Worm (Caenorhabditis elegans) whole organism, L1 larva: ENCODE measurements around the gene cpg-18.

Experiments
- C16A3.4 ChIP-seq: fragments of 150-350 bp; optimal IDR thresholded peaks from 2 replicates; lab custom pipeline; 2014; ENCODE audit warnings: missing biosample characterization, missing genetic modification characterization
- C34B4.2 ChIP-seq: sonication (generic microtip); optimal IDR thresholded peaks from 2 replicates; lab custom pipeline; 2017; ENCODE audit warnings: mild to moderate bottlenecking, missing genetic modification characterization, missing compliant biosample characterization
- ceh-63 ChIP-seq: fragments of 200-800 bp; sonication (Bioruptor generic); optimal IDR thresholded peaks from 2 replicates; lab custom pipeline; 2018; ENCODE audit warnings: mild to moderate bottlenecking, missing genetic modification characterization, missing compliant biosample characterization
- ceh-82 ChIP-seq, 3 experiments: fragments of 150-350 bp in 1 of 3; sonication (generic microtip) in 2 of 3; optimal IDR thresholded peaks; 2 replicates each; lab custom pipeline; 2014 to 2017; ENCODE audit warnings: missing biosample characterization in 3 of 3, missing genetic modification characterization in 3 of 3
- ces-1 ChIP-seq: fragments of 150-350 bp; optimal IDR thresholded peaks from 2 replicates; lab custom pipeline; 2014; ENCODE audit warnings: missing biosample characterization, missing genetic modification reagents, missing genetic modification characterization
- dsc-1 ChIP-seq: sonication (generic microtip); optimal IDR thresholded peaks from 2 replicates; lab custom pipeline; 2016; ENCODE audit warnings: mild to moderate bottlenecking, missing genetic modification characterization, missing compliant biosample characterization
- efl-1 ChIP-seq, 4 experiments: fragments of 150-350 bp; optimal IDR thresholded peaks in 3 of 4; peaks in 1 of 4; 1 replicate in 1 of 4; 2 replicates in 3 of 4; lab custom pipeline; 2014; ENCODE audit warnings: missing biosample characterization in 2 of 4, missing genetic modification characterization in 2 of 4, missing genetic modification reagents in 2 of 4
- efl-3 ChIP-seq: fragments of 200-800 bp; sonication (Bioruptor generic); optimal IDR thresholded peaks from 2 replicates; lab custom pipeline; 2018; ENCODE audit warnings: mild to moderate bottlenecking, missing genetic modification characterization, missing compliant biosample characterization
- egl-13 ChIP-seq: sonication (generic microtip); optimal IDR thresholded peaks from 2 replicates; lab custom pipeline; 2016; ENCODE audit warnings: missing genotype, missing genetic modification reagents, missing genetic modification characterization, missing compliant biosample characterization
- egl-27 ChIP-seq, 2 experiments: fragments of 150-350 bp in 1 of 2; sonication (generic microtip); optimal IDR thresholded peaks; 3 replicates each; lab custom pipeline; 2017 to 2018; ENCODE audit warnings: missing biosample characterization in 2 of 2, missing genetic modification characterization in 2 of 2, missing genetic modification reagents in 2 of 2
- elt-2 ChIP-seq: sonication (generic microtip); optimal IDR thresholded peaks from 2 replicates; lab custom pipeline; 2016; ENCODE audit warnings: missing genetic modification characterization, mild to moderate bottlenecking, inconsistent platforms, missing compliant biosample characterization, missing genetic modification reagents
- elt-3 ChIP-seq, 6 experiments: fragments of 150-350 bp in 1 of 6; sonication (generic microtip); optimal IDR thresholded peaks; 2 replicates each; lab custom pipeline; 2017 to 2018; ENCODE audit warnings: missing biosample characterization in 6 of 6, missing genetic modification characterization in 6 of 6, inconsistent platforms in 1 of 6
- ets-5 ChIP-seq: fragments of 200-800 bp; sonication (Bioruptor generic); IDR thresholded peaks from 2 replicates; pipeline ENCODE4 v1.3.6; 2022; ENCODE audit warnings: missing genetic modification characterization, missing compliant biosample characterization
- fkh-4 ChIP-seq: sonication (generic microtip); optimal IDR thresholded peaks from 2 replicates; lab custom pipeline; 2016; ENCODE audit warnings: missing compliant biosample characterization, missing genetic modification characterization, borderline replicate concordance
- fkh-8 ChIP-seq: sonication (generic microtip); optimal IDR thresholded peaks from 2 replicates; lab custom pipeline; 2016; ENCODE audit warnings: mild to moderate bottlenecking, missing genetic modification characterization, missing compliant biosample characterization
- fos-1 ChIP-seq: fragments of 150-350 bp; optimal IDR thresholded peaks from 2 replicates; lab custom pipeline; 2014; ENCODE audit warnings: missing biosample characterization, missing genetic modification characterization
- grh-1 ChIP-seq: fragments of 200-800 bp; sonication (Bioruptor generic); IDR thresholded peaks from 2 replicates; pipeline ENCODE4 v1.3.6; 2022; ENCODE audit warnings: missing genetic modification reagents, missing genetic modification characterization, missing compliant biosample characterization
- isw-1 ChIP-seq: fragments of 200-800 bp; sonication (Bioruptor generic); IDR thresholded peaks from 2 replicates; pipeline ENCODE4 v1.3.6; 2022; ENCODE audit warnings: missing genetic modification characterization, missing compliant biosample characterization
- lin-14 ChIP-seq: fragments of 200-800 bp; sonication (Bioruptor generic); optimal IDR thresholded peaks from 2 replicates; lab custom pipeline; 2018; ENCODE audit warnings: mild to moderate bottlenecking, missing genetic modification characterization, moderate library complexity, missing compliant biosample characterization
- lin-35 ChIP-seq, 2 experiments: fragments of 150-350 bp; optimal IDR thresholded peaks; 2 replicates each; lab custom pipeline; 2014; ENCODE audit warnings: missing biosample characterization in 2 of 2, missing genetic modification characterization in 2 of 2, missing genetic modification reagents in 2 of 2
- lir-3 ChIP-seq: sonication (generic microtip); optimal IDR thresholded peaks from 2 replicates; lab custom pipeline; 2016; ENCODE audit warnings: mild to moderate bottlenecking, missing genetic modification characterization, moderate library complexity, missing compliant biosample characterization; ENCODE audit not compliant: poor library complexity
- lsy-2 ChIP-seq, 2 experiments: fragments of 150-350 bp; optimal IDR thresholded peaks; 2 replicates each; lab custom pipeline; 2014; ENCODE audit warnings: missing biosample characterization in 2 of 2, missing genetic modification characterization in 2 of 2
- mdl-1 ChIP-seq, 2 experiments: fragments of 150-350 bp; optimal IDR thresholded peaks; 2 replicates each; lab custom pipeline; 2014 to 2017; ENCODE audit warnings: missing biosample characterization in 2 of 2, missing genetic modification characterization in 2 of 2, inconsistent platforms in 1 of 2
- mef-2 ChIP-seq: fragments of 150-350 bp; optimal IDR thresholded peaks from 2 replicates; lab custom pipeline; 2014; ENCODE audit warnings: missing biosample characterization, missing genetic modification characterization
- mep-1 ChIP-seq: fragments of 150-350 bp; optimal IDR thresholded peaks from 2 replicates; lab custom pipeline; 2014; ENCODE audit warnings: missing biosample characterization, missing genetic modification characterization
- nhr-19 ChIP-seq: fragments of 200-800 bp; sonication (Bioruptor generic); conservative IDR thresholded peaks from 2 replicates; pipeline ENCODE4 v1.3.6; 2022; ENCODE audit warnings: missing genetic modification characterization, missing compliant biosample characterization
- nhr-20 ChIP-seq: sonication (generic microtip); optimal IDR thresholded peaks from 2 replicates; lab custom pipeline; 2016; ENCODE audit warnings: mild to moderate bottlenecking, missing genetic modification characterization, missing compliant biosample characterization
- nhr-28 ChIP-seq: fragments of 150-350 bp; optimal IDR thresholded peaks from 2 replicates; lab custom pipeline; 2014; ENCODE audit warnings: missing biosample characterization, missing genetic modification characterization
- nhr-71 ChIP-seq: sonication (generic microtip); optimal IDR thresholded peaks from 2 replicates; lab custom pipeline; 2016; ENCODE audit warnings: mild to moderate bottlenecking, missing genetic modification characterization, moderate library complexity, missing compliant biosample characterization
- nhr-76 ChIP-seq: sonication (generic microtip); optimal IDR thresholded peaks from 2 replicates; lab custom pipeline; 2017; ENCODE audit warnings: missing biosample characterization, missing genetic modification characterization
- nhr-77 ChIP-seq: fragments of 150-350 bp; optimal IDR thresholded peaks from 2 replicates; lab custom pipeline; 2014; ENCODE audit warnings: missing biosample characterization, missing genetic modification characterization
- nhr-84 ChIP-seq: sonication (generic microtip); optimal IDR thresholded peaks from 2 replicates; lab custom pipeline; 2017; ENCODE audit warnings: missing biosample characterization, missing genetic modification characterization
- nhr-85 ChIP-seq: sonication (generic microtip); peaks from one replicate; lab custom pipeline; 2016; ENCODE audit warnings: missing genetic modification characterization, inconsistent platforms, missing compliant biosample characterization
- pag-3 ChIP-seq: sonication (generic microtip); optimal IDR thresholded peaks from 2 replicates; lab custom pipeline; 2017; ENCODE audit warnings: missing genetic modification characterization, mild to moderate bottlenecking, missing compliant biosample characterization, antibody characterized with exemption, borderline replicate concordance; ENCODE audit not compliant: insufficient read depth
- pqm-1 ChIP-seq: sonication (generic microtip); optimal IDR thresholded peaks from 3 replicates; lab custom pipeline; 2017; ENCODE audit warnings: missing biosample characterization, missing genetic modification characterization
- rnt-1 ChIP-seq: sonication (generic microtip); optimal IDR thresholded peaks from 2 replicates; lab custom pipeline; 2016; ENCODE audit warnings: mild to moderate bottlenecking, missing genetic modification characterization, moderate library complexity, missing compliant biosample characterization
- snpc-4 ChIP-seq: fragments of 150-350 bp; optimal IDR thresholded peaks from 2 replicates; lab custom pipeline; 2014; ENCODE audit warnings: missing biosample characterization, missing genetic modification characterization
- sptf-1 ChIP-seq: fragments of 150-350 bp; optimal IDR thresholded peaks from 2 replicates; lab custom pipeline; 2014; ENCODE audit warnings: missing biosample characterization, missing genetic modification characterization
- swsn-7 ChIP-seq: sonication (generic microtip); optimal IDR thresholded peaks from 2 replicates; lab custom pipeline; 2016; ENCODE audit warnings: missing genetic modification characterization, missing compliant biosample characterization
- tbx-2 ChIP-seq: sonication (generic microtip); optimal IDR thresholded peaks from 2 replicates; lab custom pipeline; 2016; ENCODE audit warnings: missing genetic modification characterization, missing compliant biosample characterization
- unc-30 ChIP-seq: sonication (generic microtip); optimal IDR thresholded peaks from 2 replicates; lab custom pipeline; 2017; ENCODE audit warnings: missing biosample characterization, missing genetic modification characterization
- unc-98 ChIP-seq: fragments of 200-800 bp; sonication (Bioruptor generic); IDR thresholded peaks from 2 replicates; pipeline ENCODE4 v1.3.6; 2022; ENCODE audit warnings: missing genetic modification characterization, missing compliant biosample characterization
- xbp-1 ChIP-seq: sonication (generic microtip); optimal IDR thresholded peaks from 2 replicates; lab custom pipeline; 2016; ENCODE audit warnings: missing genetic modification characterization, missing compliant biosample characterization
- ztf-11 ChIP-seq, 2 experiments: sonication (generic microtip); optimal IDR thresholded peaks; 2 replicates each; lab custom pipeline; 2016 to 2017; ENCODE audit warnings: missing genetic modification characterization in 2 of 2, missing biosample characterization in 1 of 2, missing compliant biosample characterization in 1 of 2

The cpg-18 gene

ce11 chrIV:5751997-5752396 lies 17.2 kb downstream of the cpg-18 start:
- TF ChIP-seq fkh-4 (tag; lab: Kevin White, UChicago) (no peak), lin-14 (GFP tag; lab: Kevin White, UChicago) (no peak), ztf-11 (tag; optimal IDR thresholded peaks at IDR 0.05; lab: Kevin White, UChicago) (no peak), nhr-76 (tag; lab: Kevin White, UChicago) (no peak), mef-2 (no peak), unc-98 (GFP tag; lab: Robert Waterston, UW) (no peak), nhr-28 (tag; lab: Kevin White, UChicago) (no peak), elt-2 (no peak)

- TF ChIP-seq nhr-71 (tag; lab: Kevin White, UChicago) (peak; percentile 28), nhr-85 (tag; lab: Kevin White, UChicago) (peak; percentile 51), nhr-84 (tag; lab: Kevin White, UChicago) (no peak), ces-1 (GFP tag; lab: Kevin White, UChicago) (no peak), fkh-8 (peak; percentile 37)
Measured at ce11 chrIV:5752704-5753103, 17.9 kb downstream of the cpg-18 start.

- TF ChIP-seq ets-5 (GFP tag; lab: Robert Waterston, UW) (no peak), efl-1 (optimal IDR thresholded peaks at IDR 0.05; lab: Kevin White, UChicago) (peak; percentile 15 to 23), efl-1 (GFP tag; optimal IDR thresholded peaks at IDR 0.05 in 1 of 2; lab: Kevin White, UChicago) (peak in 1 of 2 experiments; percentile 83), fos-1 (tag; lab: Kevin White, UChicago) (peak; percentile 26), nhr-19 (GFP tag; lab: Robert Waterston, UW) (peak; percentile 16; the same call in 1 of the 2 replicates), unc-98 (GFP tag; lab: Robert Waterston, UW) (no peak), tbx-2 (tag; lab: Kevin White, UChicago) (peak; percentile 70), mef-2 (no peak), nhr-71 (tag; lab: Kevin White, UChicago) (peak; percentile 68), rnt-1 (peak; percentile 6), lsy-2 (tag; optimal IDR thresholded peaks at IDR 0.05; lab: Kevin White, UChicago) (peak; percentile 17 to 54), dsc-1 (tag; lab: Kevin White, UChicago) (peak; percentile 39), C16A3.4 (tag; lab: Kevin White, UChicago) (peak; percentile 11), lin-14 (GFP tag; lab: Kevin White, UChicago) (peak; percentile 76), lin-35 (GFP tag; optimal IDR thresholded peaks at IDR 0.05; lab: Kevin White, UChicago) (no peak), grh-1 (GFP tag; lab: Robert Waterston, UW) (no peak), nhr-20 (tag; lab: Kevin White, UChicago) (peak; percentile 42), xbp-1 (tag; lab: Kevin White, UChicago) (peak; percentile 32), mep-1 (tag; lab: Kevin White, UChicago) (peak; percentile 35), ceh-82 (tag; optimal IDR thresholded peaks at IDR 0.05; lab: Kevin White, UChicago) (peak in 2 of 3 experiments; percentile 19 to 60), swsn-7 (tag; lab: Kevin White, UChicago) (peak; percentile 6), egl-13 (tag; lab: Kevin White, UChicago) (peak; percentile 15), nhr-77 (tag; lab: Kevin White, UChicago) (peak; percentile 80), egl-27 (tag; optimal IDR thresholded peaks at IDR 0.05; lab: Kevin White, UChicago) (peak in 1 of 2 experiments; percentile 14), mdl-1 (tag; optimal IDR thresholded peaks at IDR 0.05; lab: Kevin White, UChicago) (peak in 1 of 2 experiments; percentile 49)
- TF ChIP-seq, all 84 proteins: peak for 19
Measured at ce11 chrIV:5753253-5753652, 18.4 kb downstream of the cpg-18 start.

- no peak for TF ChIP-seq ceh-63
- TF ChIP-seq nhr-20 (tag; lab: Kevin White, UChicago), result peak; percentile 97
- TF ChIP-seq lsy-2 (tag; optimal IDR thresholded peaks at IDR 0.05; lab: Kevin White, UChicago), result peak; percentile 70 to 79
- peak; percentile 55 for TF ChIP-seq isw-1 (GFP tag; lab: Robert Waterston, UW)
- TF ChIP-seq nhr-19 (GFP tag; lab: Robert Waterston, UW), result peak; percentile 87
- TF ChIP-seq unc-30 (tag; lab: Kevin White, UChicago), result no peak
- no peak for TF ChIP-seq pag-3
- peak; percentile 85 for TF ChIP-seq elt-2
- TF ChIP-seq C34B4.2 (tag; lab: Kevin White, UChicago), result no peak
- peak in 4 of 6 experiments; percentile 9 to 74 (median 50) for TF ChIP-seq elt-3 (tag; optimal IDR thresholded peaks at IDR 0.05; lab: Kevin White, UChicago)
- no peak for TF ChIP-seq sptf-1
- peak; percentile 4 for TF ChIP-seq pqm-1
- TF ChIP-seq xbp-1 (tag; lab: Kevin White, UChicago), result peak; percentile 79
- TF ChIP-seq lir-3, result peak; percentile 29
- no peak for TF ChIP-seq mef-2
- TF ChIP-seq efl-3, result no peak
- peak; percentile 18 for TF ChIP-seq snpc-4 (tag; lab: Kevin White, UChicago)
- peak; percentile 61 to 86 for TF ChIP-seq mdl-1 (tag; optimal IDR thresholded peaks at IDR 0.05; lab: Kevin White, UChicago)
Measured at ce11 chrIV:5753954-5754543, 19.2 kb downstream of the cpg-18 start.
